Fruit fly (Drosophila melanogaster): ENCODE data around the gene Mrp4.

DNA sequence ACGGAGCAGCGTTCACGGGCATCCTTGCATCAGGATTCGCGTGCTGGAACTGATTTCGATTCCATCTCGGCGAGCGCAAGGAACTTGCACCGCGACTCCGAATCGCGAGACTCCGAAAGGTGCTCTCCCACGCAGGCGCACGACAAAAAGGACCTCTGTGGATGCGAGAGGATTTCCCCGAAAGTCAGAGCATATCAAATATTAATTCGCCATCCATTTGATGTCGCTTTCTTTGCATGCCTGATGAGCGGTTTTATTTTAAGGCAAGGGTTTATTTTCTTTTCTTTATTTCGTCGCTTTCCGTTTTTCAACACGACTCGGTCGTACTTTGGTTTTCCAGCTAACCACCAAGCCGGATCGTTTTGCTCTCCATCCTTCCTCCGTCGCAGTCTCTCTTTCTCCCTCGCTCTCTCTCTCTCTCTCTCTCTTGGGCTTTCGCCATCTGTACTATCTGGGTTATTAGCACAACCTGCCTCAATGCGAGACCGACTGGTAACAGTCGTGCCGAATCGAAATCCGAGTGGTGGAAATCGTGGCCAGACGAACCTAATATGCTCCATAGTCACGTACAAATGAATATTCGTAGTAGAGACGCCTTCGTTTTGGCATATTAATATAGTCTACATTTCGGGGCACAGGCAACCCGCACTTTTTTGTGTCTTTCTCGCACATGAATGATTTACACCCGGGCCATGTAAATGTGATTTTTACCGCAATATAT is 26.0 kb upstream of the Mrp4 start, which contains the start of gene dpr4:
- TF ChIP-seq CG8478 (optimal IDR thresholded peaks at IDR 0.05), result no peak
- no peak for TF ChIP-seq CTCF (optimal IDR thresholded peaks at IDR 0.05)
